Worm (Caenorhabditis elegans) whole organism, L3 larva: ENCODE measurements around the gene sdz-24.
"Not testable (repeated sequence)": the region's sequence is repeated elsewhere in the genome, so short reads cannot be mapped to it uniquely, and the experiment has no call there.

Source experiments
- R02D3.7 ChIP-seq: fragments of 150-350 bp; optimal IDR thresholded peaks from 2 replicates; lab custom pipeline; 2014; ENCODE audit warnings: missing biosample characterization, missing genetic modification characterization
- ama-1 ChIP-seq: fragments of 150-350 bp; optimal IDR thresholded peaks from 2 replicates; lab custom pipeline; 2018
- ceh-16 ChIP-seq: sonication (generic microtip); optimal IDR thresholded peaks from 2 replicates; lab custom pipeline; 2017; ENCODE audit warnings: missing biosample characterization, missing genetic modification characterization
- ceh-28 ChIP-seq: fragments of 150-350 bp; optimal IDR thresholded peaks from 2 replicates; lab custom pipeline; 2014; ENCODE audit warnings: missing biosample characterization, missing genetic modification reagents, missing genetic modification characterization
- ceh-82 ChIP-seq: fragments of 150-350 bp; optimal IDR thresholded peaks from 2 replicates; lab custom pipeline; 2014; ENCODE audit warnings: missing biosample characterization, missing genetic modification characterization
- ceh-9 ChIP-seq: sonication (generic microtip); optimal IDR thresholded peaks from 2 replicates; lab custom pipeline; 2018; ENCODE audit warnings: missing biosample characterization, missing genetic modification characterization
- daf-12 ChIP-seq: fragments of 150-350 bp; optimal IDR thresholded peaks from 2 replicates; lab custom pipeline; 2014; ENCODE audit warnings: missing biosample characterization, missing genetic modification reagents, missing genetic modification characterization
- egl-27 ChIP-seq: sonication (generic microtip); optimal IDR thresholded peaks from 4 replicates; lab custom pipeline; 2017; ENCODE audit warnings: missing biosample characterization, missing genetic modification reagents, missing genetic modification characterization
- egl-5 ChIP-seq: fragments of 150-350 bp; optimal IDR thresholded peaks from 2 replicates; lab custom pipeline; 2017; ENCODE audit warnings: missing biosample characterization, missing genetic modification reagents, missing genetic modification characterization, inconsistent platforms
- elt-1 ChIP-seq: fragments of 150-350 bp; optimal IDR thresholded peaks from 2 replicates; lab custom pipeline; 2014; ENCODE audit warnings: missing biosample characterization, missing genetic modification characterization
- elt-2 ChIP-seq: sonication (generic microtip); optimal IDR thresholded peaks from 2 replicates; lab custom pipeline; 2016; ENCODE audit warnings: missing genetic modification reagents, mild to moderate bottlenecking, missing genetic modification characterization, missing compliant biosample characterization
- elt-3 ChIP-seq, 3 experiments: fragments of 150-350 bp in 1 of 3; sonication (generic microtip) in 2 of 3; optimal IDR thresholded peaks; 2 replicates in 2 of 3; 4 replicates in 1 of 3; lab custom pipeline; 2014 to 2017; ENCODE audit warnings: missing biosample characterization in 3 of 3, missing genetic modification characterization in 3 of 3
- eor-1 ChIP-seq, 2 experiments: fragments of 150-350 bp; optimal IDR thresholded peaks; 2 replicates each; lab custom pipeline; 2014 to 2018; ENCODE audit warnings: missing biosample characterization in 2 of 2, missing genetic modification characterization in 2 of 2
- fkh-10 ChIP-seq: sonication (generic microtip); optimal IDR thresholded peaks from 2 replicates; lab custom pipeline; 2017; ENCODE audit warnings: missing biosample characterization, missing genetic modification reagents, missing genetic modification characterization
- fkh-2 ChIP-seq: fragments of 150-350 bp; optimal IDR thresholded peaks from 2 replicates; lab custom pipeline; 2014; ENCODE audit warnings: missing biosample characterization, missing genetic modification reagents, missing genetic modification characterization
- hmg-11 ChIP-seq: sonication (generic microtip); optimal IDR thresholded peaks from 2 replicates; lab custom pipeline; 2016; ENCODE audit warnings: missing genetic modification characterization, missing compliant biosample characterization
- lin-15B ChIP-seq: fragments of 150-350 bp; optimal IDR thresholded peaks from 2 replicates; lab custom pipeline; 2014; ENCODE audit warnings: missing biosample characterization, missing genetic modification characterization
- lin-39 ChIP-seq: fragments of 150-350 bp; optimal IDR thresholded peaks from 2 replicates; lab custom pipeline; 2018; ENCODE audit warnings: missing biosample characterization, missing genetic modification reagents, missing genetic modification characterization
- lsy-12 ChIP-seq: sonication (generic microtip); optimal IDR thresholded peaks from 2 replicates; lab custom pipeline; 2016; ENCODE audit warnings: mild to moderate bottlenecking, missing genetic modification characterization, missing compliant biosample characterization
- mml-1 ChIP-seq: fragments of 150-350 bp; sonication (generic microtip); optimal IDR thresholded peaks from 3 replicates; lab custom pipeline; 2014; ENCODE audit warnings: missing biosample characterization, missing genetic modification characterization
- nfya-1 ChIP-seq: sonication (generic microtip); optimal IDR thresholded peaks from 2 replicates; lab custom pipeline; 2017; ENCODE audit warnings: missing genetic modification characterization, mild to moderate bottlenecking, missing compliant biosample characterization, antibody characterized with exemption, moderate library complexity; ENCODE audit not compliant: insufficient read depth
- nhr-12 ChIP-seq: fragments of 150-350 bp; optimal IDR thresholded peaks from 2 replicates; lab custom pipeline; 2014; ENCODE audit warnings: missing biosample characterization, missing genetic modification characterization
- nhr-237 ChIP-seq: fragments of 150-350 bp; optimal IDR thresholded peaks from 2 replicates; lab custom pipeline; 2014; ENCODE audit warnings: missing biosample characterization, missing genetic modification characterization
- nhr-25 ChIP-seq: sonication (generic microtip); optimal IDR thresholded peaks from 2 replicates; lab custom pipeline; 2017; ENCODE audit warnings: missing biosample characterization, missing genetic modification characterization
- nhr-43 ChIP-seq: sonication (generic microtip); optimal IDR thresholded peaks from 2 replicates; lab custom pipeline; 2016; ENCODE audit warnings: mild to moderate bottlenecking, missing genetic modification characterization, missing compliant biosample characterization; ENCODE audit not compliant: poor library complexity, severe bottlenecking
- nhr-67 ChIP-seq: fragments of 150-350 bp; optimal IDR thresholded peaks from 2 replicates; lab custom pipeline; 2014; ENCODE audit warnings: missing biosample characterization, missing genetic modification characterization
- nhr-77 ChIP-seq: fragments of 150-350 bp; optimal IDR thresholded peaks from 2 replicates; lab custom pipeline; 2014; ENCODE audit warnings: missing biosample characterization, missing genetic modification characterization
- pha-4 ChIP-seq: fragments of 150-350 bp; optimal IDR thresholded peaks from 2 replicates; lab custom pipeline; 2014; ENCODE audit warnings: missing biosample characterization, missing genetic modification reagents, missing genetic modification characterization
- pqm-1 ChIP-seq: fragments of 150-350 bp; optimal IDR thresholded peaks from 2 replicates; lab custom pipeline; 2017; ENCODE audit warnings: missing biosample characterization, missing genetic modification characterization, inconsistent platforms
- skn-1 ChIP-seq: fragments of 150-350 bp; optimal IDR thresholded peaks from 2 replicates; lab custom pipeline; 2014; ENCODE audit warnings: missing biosample characterization, missing genetic modification characterization
- unc-39 ChIP-seq: sonication (generic microtip); optimal IDR thresholded peaks from 4 replicates; lab custom pipeline; 2017; ENCODE audit warnings: missing biosample characterization, missing genetic modification characterization
- ztf-11 ChIP-seq: fragments of 150-350 bp; optimal IDR thresholded peaks from 2 replicates; lab custom pipeline; 2014; ENCODE audit warnings: missing biosample characterization, missing genetic modification characterization
- ztf-4 ChIP-seq: fragments of 150-350 bp; optimal IDR thresholded peaks from 2 replicates; lab custom pipeline; 2014; ENCODE audit warnings: missing biosample characterization, missing genetic modification characterization

Gene sdz-24

ce11 chrII:658369-658768 lies at the start of gene sdz-24:
Gene sdz-24, plus strand, starts transcription at chrII:658669.
- TF ChIP-seq fkh-2 (tag; lab: Kevin White, UChicago) (no peak), egl-5 (no peak), nhr-67 (tag; lab: Kevin White, UChicago) (no peak), daf-12 (no peak), pqm-1 (no peak), egl-27 (tag; lab: Kevin White, UChicago) (no peak), nfya-1 (no peak), lsy-12 (tag; lab: Kevin White, UChicago) (no peak), mml-1 (tag; lab: Kevin White, UChicago) (no peak), nhr-237 (tag; lab: Kevin White, UChicago) (no peak), pha-4 (tag; lab: Kevin White, UChicago) (no peak)

- TF ChIP-seq nhr-12 (tag; lab: Kevin White, UChicago) (no peak), nhr-237 (tag; lab: Kevin White, UChicago) (no peak), elt-3 (tag; optimal IDR thresholded peaks at IDR 0.05; lab: Kevin White, UChicago) (no peak), lin-15B (tag; lab: Kevin White, UChicago) (no peak), ceh-82 (tag; lab: Kevin White, UChicago) (no peak), mml-1 (tag; lab: Kevin White, UChicago) (no peak)
These were observed 49.7 kb upstream of the sdz-24 start, which contains the start of gene W04H10.1 for ce11 chrII:608757-609156. Gene W04H10.1, plus strand, starts transcription at chrII:609057.

DNA sequence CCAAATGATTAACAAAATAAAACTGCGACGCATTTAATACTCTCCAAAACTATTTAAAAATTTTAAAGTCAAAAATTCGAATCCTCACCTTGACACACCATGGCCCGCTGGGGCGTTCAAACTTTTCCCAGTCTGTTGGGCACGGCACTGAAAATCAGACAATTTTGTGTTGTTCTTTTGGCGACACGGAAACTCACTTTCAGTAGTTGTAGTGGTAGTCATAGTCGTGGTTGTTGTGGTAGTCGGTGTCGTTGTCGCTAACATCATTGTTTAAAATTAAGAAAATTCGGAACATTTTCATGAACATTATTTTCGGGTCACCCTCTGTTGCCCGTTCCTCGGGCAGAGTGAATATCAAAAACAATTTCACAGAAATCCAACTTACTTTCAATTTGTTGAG lies 46.1 kb upstream of the sdz-24 start, which contains the start of gene clec-118:
Gene clec-118 (minus strand): TSS at position 101 of the 400 bp plus-strand sequence.
- not testable (repeated sequence) for TF ChIP-seq elt-2 (tag; lab: Kevin White, UChicago); nfya-1; elt-1 (tag; lab: Kevin White, UChicago)
- TF ChIP-seq, all 47 proteins: peak for 0; not testable (repeated sequence) for 47

DNA sequence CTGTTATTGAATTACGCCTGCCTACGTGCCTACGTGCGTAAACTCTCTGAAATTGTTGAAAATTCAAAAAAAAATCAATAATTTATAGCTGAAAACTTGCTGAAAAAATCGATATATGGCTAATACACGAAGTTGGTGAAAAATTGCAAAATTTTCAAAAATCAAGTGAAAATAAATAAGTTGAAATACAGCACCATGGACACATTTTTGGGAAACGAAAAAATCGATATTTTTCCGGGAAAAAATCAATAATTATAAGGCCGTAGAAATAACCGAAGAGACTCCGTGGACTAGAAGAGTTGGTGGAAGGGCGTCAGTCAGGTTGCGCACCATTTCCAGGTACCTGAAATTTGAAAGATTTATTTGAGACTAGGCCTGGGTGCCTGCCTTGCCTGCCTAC lies 43.8 kb upstream of the sdz-24 start:
- peak; percentile 84 for TF ChIP-seq ceh-28 (tag; lab: Kevin White, UChicago)
- TF ChIP-seq lsy-12 (tag; lab: Kevin White, UChicago) = no peak
- no peak for TF ChIP-seq nhr-77

DNA sequence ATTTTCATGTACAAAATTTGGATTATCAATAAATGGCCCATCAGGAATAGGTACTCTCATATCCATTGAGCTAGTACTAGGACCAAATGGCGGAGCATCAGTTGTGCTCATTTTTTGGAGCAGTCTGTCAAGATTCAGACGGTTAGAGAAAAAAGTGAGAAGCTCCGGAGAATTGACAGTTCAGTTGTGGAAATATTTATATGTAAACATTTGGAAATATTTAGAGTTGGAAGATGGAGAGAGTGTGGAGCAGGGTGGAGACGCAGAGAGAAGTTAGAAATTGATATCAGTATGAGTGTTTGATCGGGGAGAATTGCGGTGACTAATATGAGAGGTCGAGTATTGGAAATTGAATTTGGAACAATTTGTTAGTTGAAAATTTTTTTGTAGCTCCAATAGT lies 37.3 kb upstream of the sdz-24 start:
- TF ChIP-seq pha-4 (tag; lab: Kevin White, UChicago) (peak; percentile 63), pqm-1 (peak; percentile 70), unc-39 (tag; lab: Kevin White, UChicago) (no peak), nhr-12 (tag; lab: Kevin White, UChicago) (no peak), fkh-10 (GFP tag; lab: Kevin White, UChicago) (no peak), elt-2 (tag; lab: Kevin White, UChicago) (peak; percentile 64), ztf-11 (no peak), hmg-11 (tag; lab: Kevin White, UChicago) (no peak), lin-15B (tag; lab: Kevin White, UChicago) (no peak)

DNA sequence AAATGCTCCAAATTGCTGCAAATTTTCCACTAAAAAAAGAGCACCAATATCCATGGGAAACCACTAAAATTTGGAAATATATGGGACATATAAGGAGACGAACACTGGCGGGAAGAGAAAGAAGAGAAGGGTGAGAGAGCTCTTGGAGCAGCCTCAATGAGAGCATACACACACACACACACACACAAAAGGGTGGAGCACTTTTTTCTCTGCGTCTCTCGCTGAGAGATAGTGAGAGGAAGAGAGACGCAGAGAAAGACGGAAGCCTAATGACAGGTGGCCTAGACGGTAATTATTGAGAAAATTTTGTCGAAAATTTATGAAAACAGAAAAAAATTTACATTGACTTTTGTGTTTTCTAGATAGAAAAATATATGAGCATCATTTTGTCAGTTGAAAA lies 36.0 kb upstream of the sdz-24 start:
- TF ChIP-seq pha-4 (tag; lab: Kevin White, UChicago) (peak; percentile 60), elt-2 (tag; lab: Kevin White, UChicago) (peak; percentile 28), nhr-43 (no peak), ceh-9 (tag; lab: Kevin White, UChicago) (no peak), ama-1 (lab: Kevin White, UChicago) (no peak), hmg-11 (tag; lab: Kevin White, UChicago) (peak; percentile 50), nhr-25 (no peak), nhr-12 (tag; lab: Kevin White, UChicago) (no peak), lin-39 (tag; lab: Kevin White, UChicago) (peak; percentile 50), ztf-4 (tag; lab: Kevin White, UChicago) (no peak)

ce11 chrII:624443-624842 lies 34.0 kb upstream of the sdz-24 start, which contains the start of gene T04B8.5:
Gene T04B8.5, minus strand, starts transcription at chrII:624543.
- TF ChIP-seq eor-1 (tag; optimal IDR thresholded peaks at IDR 0.05; lab: Kevin White, UChicago) = no peak
- no peak for TF ChIP-seq unc-39 (tag; lab: Kevin White, UChicago)
- no peak for TF ChIP-seq daf-12
- TF ChIP-seq ceh-16 (tag; lab: Kevin White, UChicago) = no peak
- TF ChIP-seq lin-15B (tag; lab: Kevin White, UChicago) = no peak
- TF ChIP-seq nhr-77 = no peak
- no peak for TF ChIP-seq nhr-43
- no peak for TF ChIP-seq skn-1 (tag; lab: Kevin White, UChicago)
- no peak for TF ChIP-seq R02D3.7
- TF ChIP-seq elt-2 (tag; lab: Kevin White, UChicago) = no peak
